Fruit fly (Drosophila melanogaster): ENCODE measurements around the gene CG13995.

DNA sequence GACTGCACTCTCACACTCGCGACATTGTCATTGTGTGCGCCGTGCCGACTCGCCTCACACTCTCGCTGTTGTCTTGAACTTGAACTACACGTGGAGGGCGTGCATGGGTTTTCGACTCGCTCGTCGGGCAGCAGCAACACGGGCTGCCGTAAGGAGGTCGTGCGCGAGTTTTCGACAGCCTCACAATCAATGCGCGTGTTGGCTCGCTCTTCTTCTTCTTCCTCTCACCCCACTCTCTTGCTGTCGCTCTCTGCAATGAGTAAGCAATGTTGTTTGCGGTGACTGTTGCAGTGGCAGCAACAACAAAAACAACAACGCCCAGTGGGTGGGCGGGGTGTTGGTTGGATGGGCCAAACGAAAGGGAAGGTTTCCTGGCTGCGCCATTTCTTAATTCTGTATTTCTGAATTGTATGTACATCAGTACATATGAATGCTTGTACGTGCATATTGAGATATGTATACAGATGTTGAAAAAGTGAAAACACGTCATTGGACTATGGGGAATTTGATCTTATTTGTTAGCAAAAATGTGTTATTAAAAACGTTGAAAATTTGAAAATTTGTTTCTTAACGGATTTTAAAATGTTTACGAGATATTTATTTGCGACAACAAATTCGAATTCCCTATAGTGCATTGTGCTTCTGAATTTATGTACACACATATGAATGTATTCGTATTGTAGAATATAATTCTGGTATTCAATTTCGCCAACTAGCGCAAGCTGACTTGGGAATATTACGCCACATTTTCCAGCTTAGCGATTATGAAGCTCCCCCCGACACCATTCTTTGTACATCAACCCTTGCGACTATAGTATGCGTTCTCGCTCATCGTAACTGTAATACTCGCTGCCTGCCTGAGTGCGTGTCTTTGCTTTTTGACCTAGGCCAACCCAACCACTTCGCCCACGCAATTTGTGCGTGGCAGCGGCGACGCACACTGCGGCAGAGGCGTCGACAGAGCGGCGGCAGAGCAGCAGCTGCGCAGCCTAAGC lies 34.6 kb downstream of the CG13995 start:
- TF ChIP-seq CG15710 (tag; optimal IDR thresholded peaks at IDR 0.05), result no peak
- no peak for TF ChIP-seq CG10348 (GFP tag; IDR thresholded peaks at IDR 0.05)
- peak; percentile 70 for TF ChIP-seq Snoo (tag; optimal IDR thresholded peaks at IDR 0.05)
- no peak for TF ChIP-seq Pif1A (GFP tag; optimal IDR thresholded peaks at IDR 0.05)
- TF ChIP-seq fd96Ca (GFP tag; IDR thresholded peaks at IDR 0.05), result peak; percentile 73
- no peak for TF ChIP-seq CG8159 (tag; optimal IDR thresholded peaks at IDR 0.05)
- TF ChIP-seq CG13204 (GFP tag; optimal IDR thresholded peaks at IDR 0.05), result peak; percentile 83
